Worm (Caenorhabditis elegans) whole organism, young adult: ENCODE results near the gene C23G10.11.

Source experiments
- T07F8.4 ChIP-seq: sonication (generic microtip); optimal IDR thresholded peaks from 2 replicates; lab custom pipeline; 2016; ENCODE audit warnings: mild to moderate bottlenecking, missing genetic modification characterization, moderate library complexity, missing compliant biosample characterization
- aptf-2 ChIP-seq: fragments of 200-800 bp; sonication (Bioruptor generic); conservative IDR thresholded peaks from 2 replicates; pipeline ENCODE4 v1.3.6; 2022; ENCODE audit warnings: missing genetic modification reagents, missing genetic modification characterization, missing compliant biosample characterization
- ceh-40 ChIP-seq: fragments of 200-800 bp; sonication (Bioruptor generic); IDR thresholded peaks from 2 replicates; pipeline ENCODE4 v1.3.6; 2022; ENCODE audit warnings: missing genetic modification characterization, missing compliant biosample characterization
- hmg-20 ChIP-seq: fragments of 200-800 bp; sonication (Bioruptor generic); IDR thresholded peaks from 2 replicates; pipeline ENCODE4 v1.3.6; 2022; ENCODE audit warnings: missing genetic modification reagents, missing genetic modification characterization, missing compliant biosample characterization
- hrde-1 ChIP-seq: sonication (generic microtip); optimal IDR thresholded peaks from 2 replicates; lab custom pipeline; 2016; ENCODE audit warnings: missing genetic modification characterization, mild to moderate bottlenecking, missing compliant biosample characterization, moderate library complexity, missing genotype, missing genetic modification reagents, borderline replicate concordance
- lin-54 ChIP-seq: fragments of 200-800 bp; sonication (Bioruptor generic); optimal IDR thresholded peaks from 2 replicates; lab custom pipeline; 2018; ENCODE audit warnings: mild to moderate bottlenecking, missing genetic modification characterization, missing compliant biosample characterization
- mel-28 ChIP-seq: sonication (generic microtip); optimal IDR thresholded peaks from 2 replicates; lab custom pipeline; 2016; ENCODE audit warnings: borderline replicate concordance, mild to moderate bottlenecking, missing genetic modification characterization, missing compliant biosample characterization
- pha-4 ChIP-seq: fragments of 150-350 bp; sonication (generic microtip); optimal IDR thresholded peaks from 2 replicates; lab custom pipeline; 2014; ENCODE audit warnings: missing biosample characterization, missing genetic modification reagents, missing genetic modification characterization
- snpc-4 ChIP-seq, 5 experiments: fragments of 150-350 bp in 1 of 5; sonication (generic microtip) in 4 of 5; optimal IDR thresholded peaks; 2 replicates each; lab custom pipeline; 2014 to 2018; ENCODE audit warnings: missing genetic modification characterization in 5 of 5, missing biosample characterization in 3 of 5, antibody characterized with exemption in 2 of 5, mild to moderate bottlenecking in 2 of 5, missing compliant biosample characterization in 2 of 5, missing genotype in 2 of 5, moderate library complexity in 2 of 5, missing genetic modification reagents in 1 of 5
- unc-62 ChIP-seq: fragments of 150-350 bp; optimal IDR thresholded peaks from 2 replicates; lab custom pipeline; 2014; ENCODE audit warnings: missing biosample characterization, missing genetic modification reagents, missing genetic modification characterization
- zim-3 ChIP-seq: sonication (generic microtip); optimal IDR thresholded peaks from 2 replicates; lab custom pipeline; 2017; ENCODE audit warnings: mild to moderate bottlenecking, missing genetic modification characterization, moderate library complexity, missing compliant biosample characterization

ce11 chrIII:6176761-6177160, 38.6 kb downstream of the C23G10.11 start, which contains the start of gene F42A10.6:
- TF ChIP-seq aptf-2 (GFP tag; lab: Robert Waterston, UW) (no peak), lin-54 (GFP tag; lab: Kevin White, UChicago) (no peak), T07F8.4 (tag; lab: Kevin White, UChicago) (no peak), snpc-4 (GFP tag; optimal IDR thresholded peaks at IDR 0.05; lab: Kevin White, UChicago) (no peak), snpc-4 (tag; optimal IDR thresholded peaks at IDR 0.05; lab: Kevin White, UChicago) (no peak), hrde-1 (tag; lab: Kevin White, UChicago) (no peak), unc-62 (GFP tag; lab: Kevin White, UChicago) (no peak), mel-28 (tag; lab: Kevin White, UChicago) (no peak), pha-4 (tag; lab: Kevin White, UChicago) (no peak), ceh-40 (GFP tag; lab: Robert Waterston, UW) (no peak), zim-3 (no peak), hmg-20 (no peak)
